Fruit fly (Drosophila melanogaster) whole organism, embryonic: ENCODE data around the gene CG13884.
A peak's percentile ranks its signal among the peaks of the same experiment; 100 is the strongest.

Experiments
- Abd-B ChIP-seq: fragments of 200-800 bp; sonication (Bioruptor generic); optimal IDR thresholded peaks from 2 replicates; lab custom pipeline; 2018; ENCODE audit warnings: missing biosample characterization, mild to moderate bottlenecking, missing genetic modification characterization, moderate library complexity
- CG10274 ChIP-seq: fragments of 200-800 bp; sonication (Bioruptor generic); optimal IDR thresholded peaks from 3 replicates; lab custom pipeline; 2017; ENCODE audit warnings: missing biosample characterization, mild to moderate bottlenecking, missing genetic modification characterization
- CG10321 ChIP-seq: fragments of 200-800 bp; sonication (Bioruptor generic); IDR thresholded peaks from 2 replicates; pipeline ENCODE4 v1.3.6; 2022; ENCODE audit warnings: missing biosample characterization, missing genetic modification characterization
- CG10366 ChIP-seq: fragments of 200-800 bp; sonication (Bioruptor generic); IDR thresholded peaks from 2 replicates; pipeline ENCODE4 v1.3.6; 2022; ENCODE audit warnings: missing biosample characterization, missing genetic modification characterization
- CG10959 ChIP-seq: fragments of 200-800 bp; sonication (Bioruptor generic); IDR thresholded peaks from 2 replicates; pipeline ENCODE4 v1.3.6; 2022; ENCODE audit warnings: missing biosample characterization, missing genetic modification characterization
- CG1233 ChIP-seq: fragments of 200-800 bp; sonication (Bioruptor generic); optimal IDR thresholded peaks from 4 replicates; lab custom pipeline; 2018; ENCODE audit warnings: missing biosample characterization, mild to moderate bottlenecking, missing genetic modification characterization
- CG15269 ChIP-seq: fragments of 200-800 bp; sonication (Bioruptor generic); optimal IDR thresholded peaks from 2 replicates; lab custom pipeline; 2018; ENCODE audit warnings: missing biosample characterization, mild to moderate bottlenecking, missing genetic modification characterization, moderate library complexity
- CG15479 ChIP-seq: fragments of 200-800 bp; sonication (Bioruptor generic); optimal IDR thresholded peaks from 3 replicates; lab custom pipeline; 2019; ENCODE audit warnings: missing biosample characterization, mild to moderate bottlenecking, missing genetic modification characterization, moderate library complexity
- CG16813 ChIP-seq: fragments of 200-800 bp; sonication (Bioruptor generic); IDR thresholded peaks from 3 replicates; pipeline ENCODE4 v1.3.6; 2022; ENCODE audit warnings: missing biosample characterization, missing genetic modification characterization; ENCODE audit not compliant: partially characterized antibody
- CG17186 ChIP-seq: fragments of 200-800 bp; sonication (Bioruptor generic); optimal IDR thresholded peaks from 3 replicates; lab custom pipeline; 2017; ENCODE audit warnings: missing biosample characterization, missing genetic modification reagents, missing genetic modification characterization
- CG18619 ChIP-seq: fragments of 200-800 bp; sonication (Bioruptor generic); optimal IDR thresholded peaks from 3 replicates; lab custom pipeline; 2017; ENCODE audit warnings: missing biosample characterization, mild to moderate bottlenecking, missing genetic modification characterization
- CG3065 ChIP-seq: fragments of 200-800 bp; sonication (Bioruptor generic); optimal IDR thresholded peaks from 2 replicates; lab custom pipeline; 2016; ENCODE audit warnings: missing biosample characterization, missing genetic modification characterization
- CG32772 ChIP-seq: fragments of 200-800 bp; sonication (Bioruptor generic); IDR thresholded peaks from 2 replicates; pipeline ENCODE4 v1.3.6; 2022; ENCODE audit warnings: missing biosample characterization, missing genetic modification characterization
- CG6683 ChIP-seq: fragments of 200-800 bp; sonication (Bioruptor generic); optimal IDR thresholded peaks from 2 replicates; lab custom pipeline; 2017; ENCODE audit warnings: missing biosample characterization, mild to moderate bottlenecking, missing genetic modification characterization, missing genetic modification reagents
- CkIIα-i1 ChIP-seq: fragments of 200-800 bp; sonication (Bioruptor generic); IDR thresholded peaks from 2 replicates; pipeline ENCODE4 v1.3.6; 2022; ENCODE audit warnings: missing biosample characterization, missing genetic modification characterization
- Dbx ChIP-seq: fragments of 200-800 bp; sonication (Bioruptor generic); IDR thresholded peaks from 3 replicates; pipeline ENCODE4 v1.3.6; 2022; ENCODE audit warnings: missing biosample characterization, missing genetic modification characterization
- Deaf1 ChIP-seq: fragments of 200-800 bp; optimal IDR thresholded peaks from 3 replicates; lab custom pipeline; 2019; ENCODE audit warnings: missing biosample characterization, mild to moderate bottlenecking, missing genetic modification characterization, moderate library complexity
- Dfd ChIP-seq, 2 experiments: fragments of >200 bp; optimal IDR thresholded peaks; 2 replicates each; lab custom pipeline; 2017; ENCODE audit warnings: missing biosample characterization in 2 of 2, missing genetic modification characterization in 2 of 2
- Dll ChIP-seq: fragments of 200-800 bp; sonication (Bioruptor generic); IDR thresholded peaks from 4 replicates; pipeline ENCODE4 v1.3.6; 2022; ENCODE audit warnings: missing biosample characterization, missing genetic modification characterization; ENCODE audit not compliant: partially characterized antibody
- Dref ChIP-seq: fragments of 200-800 bp; sonication (Bioruptor generic); IDR thresholded peaks from 2 replicates; pipeline ENCODE4 v1.3.6; 2022; ENCODE audit warnings: missing biosample characterization, missing genetic modification characterization
- Fer1 ChIP-seq: fragments of 200-800 bp; sonication (Bioruptor generic); optimal IDR thresholded peaks from 2 replicates; lab custom pipeline; 2017; ENCODE audit warnings: missing biosample characterization, mild to moderate bottlenecking, missing genetic modification characterization
- Hmx ChIP-seq: fragments of 200-800 bp; sonication (Bioruptor generic); optimal IDR thresholded peaks from 2 replicates; lab custom pipeline; 2016; ENCODE audit warnings: missing biosample characterization, missing genetic modification characterization
- Hsf ChIP-seq: fragments of 200-800 bp; sonication (Bioruptor generic); optimal IDR thresholded peaks from 3 replicates; lab custom pipeline; 2016; ENCODE audit warnings: missing biosample characterization, missing genetic modification characterization
- Mrtf ChIP-seq: fragments of 200-800 bp; sonication (Bioruptor generic); IDR thresholded peaks from 3 replicates; pipeline ENCODE4 v1.3.6; 2022; ENCODE audit warnings: missing biosample characterization, missing genetic modification characterization
- NFAT ChIP-seq: fragments of 200-800 bp; sonication (Bioruptor generic); IDR thresholded peaks from 2 replicates; pipeline ENCODE4 v1.3.6; 2022; ENCODE audit warnings: missing biosample characterization, missing genetic modification characterization
- Nf-YB ChIP-seq: fragments of 200-800 bp; sonication (Bioruptor generic); optimal IDR thresholded peaks from 3 replicates; lab custom pipeline; 2019; ENCODE audit warnings: missing biosample characterization, mild to moderate bottlenecking, missing genetic modification characterization, moderate library complexity
- Nf-YC ChIP-seq: fragments of 200-800 bp; optimal IDR thresholded peaks from 3 replicates; lab custom pipeline; 2019; ENCODE audit warnings: missing biosample characterization, mild to moderate bottlenecking, missing genetic modification characterization, moderate library complexity
- Rfx ChIP-seq: fragments of 200-800 bp; sonication (Bioruptor generic); IDR thresholded peaks from 2 replicates; pipeline ENCODE4 v1.3.6; 2022; ENCODE audit warnings: missing biosample characterization, missing genetic modification characterization
- Sin3A ChIP-seq: fragments of >200 bp; optimal IDR thresholded peaks from 2 replicates; lab custom pipeline; 2018
- Sox100B ChIP-seq: fragments of 200-800 bp; sonication (Bioruptor generic); optimal IDR thresholded peaks from 3 replicates; lab custom pipeline; 2018; ENCODE audit warnings: missing biosample characterization, mild to moderate bottlenecking, missing genetic modification characterization
- Sry-δ ChIP-seq: fragments of 200-800 bp; sonication (Bioruptor generic); optimal IDR thresholded peaks from 2 replicates; lab custom pipeline; 2016; ENCODE audit warnings: missing biosample characterization, missing genetic modification characterization
- Usf ChIP-seq: fragments of 200-800 bp; sonication (Bioruptor generic); optimal IDR thresholded peaks from 2 replicates; lab custom pipeline; 2017; ENCODE audit warnings: missing genotype, missing biosample characterization, missing genetic modification characterization
- Xbp1 ChIP-seq: fragments of 200-800 bp; sonication (Bioruptor generic); optimal IDR thresholded peaks from 3 replicates; lab custom pipeline; 2016; ENCODE audit warnings: missing biosample characterization, mild to moderate bottlenecking, missing genetic modification characterization
- ash1 ChIP-seq: fragments of 200-800 bp; sonication (Bioruptor generic); optimal IDR thresholded peaks from 2 replicates; lab custom pipeline; 2018; ENCODE audit warnings: missing biosample characterization, mild to moderate bottlenecking, missing genetic modification characterization
- bsh ChIP-seq, 2 experiments: fragments of 200-800 bp; sonication (Bioruptor generic); optimal IDR thresholded peaks; 2 replicates each; lab custom pipeline; 2017 to 2018; ENCODE audit warnings: mild to moderate bottlenecking in 2 of 2, missing biosample characterization in 2 of 2, missing genetic modification characterization in 2 of 2, moderate library complexity in 1 of 2
- cato ChIP-seq: fragments of 200-800 bp; sonication (Bioruptor generic); optimal IDR thresholded peaks from 2 replicates; lab custom pipeline; 2016; ENCODE audit warnings: missing biosample characterization, missing genetic modification characterization, borderline replicate concordance
- cg ChIP-seq: fragments of 200-800 bp; sonication (Bioruptor generic); optimal IDR thresholded peaks from 3 replicates; lab custom pipeline; 2019; ENCODE audit warnings: missing biosample characterization, mild to moderate bottlenecking, missing genetic modification characterization, moderate library complexity
- cwo ChIP-seq: fragments of 200-800 bp; sonication (Bioruptor generic); optimal IDR thresholded peaks from 3 replicates; lab custom pipeline; 2017; ENCODE audit warnings: missing biosample characterization, missing genetic modification characterization, mild to moderate bottlenecking, moderate library complexity, missing genetic modification reagents
- emc ChIP-seq: fragments of 200-800 bp; sonication (Bioruptor generic); optimal IDR thresholded peaks from 2 replicates; lab custom pipeline; 2016; ENCODE audit warnings: missing biosample characterization, missing genetic modification characterization
- fu2 ChIP-seq: fragments of 200-800 bp; sonication (Bioruptor generic); optimal IDR thresholded peaks from 2 replicates; lab custom pipeline; 2016; ENCODE audit warnings: missing biosample characterization, missing genetic modification characterization
- gcm ChIP-seq: fragments of 200-800 bp; sonication (Bioruptor generic); optimal IDR thresholded peaks from 2 replicates; lab custom pipeline; 2019; ENCODE audit warnings: missing biosample characterization, mild to moderate bottlenecking, missing genetic modification characterization, moderate library complexity
- hkb ChIP-seq, 2 experiments: fragments of 200-800 bp in 1 of 2; fragments of >200 bp in 1 of 2; sonication (Bioruptor generic) in 1 of 2; IDR thresholded peaks in 1 of 2; optimal IDR thresholded peaks in 1 of 2; 2 replicates each; pipeline versions ENCODE4 v1.3.6 to Lab custom; 2017 to 2022; ENCODE audit warnings: missing biosample characterization in 1 of 2, missing genetic modification characterization in 1 of 2
- nmo ChIP-seq: fragments of 200-800 bp; sonication (Bioruptor generic); optimal IDR thresholded peaks from 2 replicates; lab custom pipeline; 2018; ENCODE audit warnings: missing biosample characterization, mild to moderate bottlenecking, missing genetic modification characterization, moderate library complexity
- pita ChIP-seq: fragments of 200-800 bp; sonication (Bioruptor generic); optimal IDR thresholded peaks from 2 replicates; lab custom pipeline; 2017; ENCODE audit warnings: missing biosample characterization, mild to moderate bottlenecking, missing genetic modification characterization
- pros ChIP-seq: fragments of 200-800 bp; sonication (Bioruptor generic); optimal IDR thresholded peaks from 3 replicates; lab custom pipeline; 2019; ENCODE audit warnings: missing biosample characterization, mild to moderate bottlenecking, missing genetic modification characterization, moderate library complexity
- sens ChIP-seq: fragments of 200-800 bp; sonication (Bioruptor generic); peaks from one replicate; lab custom pipeline; 2016; ENCODE audit warnings: missing biosample characterization, missing genetic modification characterization
- sr ChIP-seq: fragments of 200-800 bp; sonication (Bioruptor generic); IDR thresholded peaks from 3 replicates; pipeline ENCODE4 v1.3.6; 2022; ENCODE audit warnings: missing biosample characterization, missing genetic modification characterization
- trem ChIP-seq: fragments of 200-800 bp; optimal IDR thresholded peaks from 3 replicates; lab custom pipeline; 2019; ENCODE audit warnings: missing biosample characterization, mild to moderate bottlenecking, missing genetic modification characterization, moderate library complexity
- zen ChIP-seq: fragments of 200-800 bp; sonication (Bioruptor generic); optimal IDR thresholded peaks from 3 replicates; lab custom pipeline; 2018; ENCODE audit warnings: missing biosample characterization, mild to moderate bottlenecking, missing genetic modification characterization, moderate library complexity
- zf30C ChIP-seq: fragments of 200-800 bp; sonication (Bioruptor generic); optimal IDR thresholded peaks from 3 replicates; lab custom pipeline; 2018; ENCODE audit warnings: missing biosample characterization, mild to moderate bottlenecking, missing genetic modification characterization

The CG13884 gene

DNA sequence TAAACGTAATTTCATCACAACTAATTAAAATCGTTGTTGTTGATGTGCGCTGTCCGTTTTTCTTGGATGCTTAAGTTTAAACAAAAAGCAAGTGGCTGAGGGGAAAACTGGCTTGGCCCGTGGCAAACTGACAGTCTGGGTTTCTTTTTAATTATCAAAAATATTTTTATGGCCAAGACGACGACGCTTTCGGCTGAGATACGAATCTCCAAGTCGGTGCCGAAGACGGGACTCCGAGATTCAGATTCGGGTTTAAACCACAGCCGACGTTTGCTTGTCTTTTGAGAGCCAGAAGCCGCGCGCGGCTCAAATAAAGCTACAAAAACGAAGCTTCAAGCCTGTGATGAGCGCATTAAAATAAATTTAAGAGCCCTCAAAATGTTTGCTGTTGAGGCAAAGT lies 9.4 kb upstream of the CG13884 start:
- TF ChIP-seq Dbx (no peak), Xbp1 (GFP tag; lab: Kevin White, UChicago) (no peak), Dll (GFP tag; lab: Robert Waterston, UW) (no peak), pita (no peak), CG15269 (peak; percentile 31), Dref (GFP tag; lab: Robert Waterston, UW) (no peak), CG6683 (GFP tag; lab: Kevin White, UChicago) (no peak), cwo (no peak), Deaf1 (tag; lab: Kevin White, UChicago) (peak; percentile 55), Rfx (GFP tag; lab: Robert Waterston, UW) (no peak), CG10366 (GFP tag; lab: Robert Waterston, UW) (no peak), pros (peak; percentile 78), Mrtf (GFP tag; lab: Robert Waterston, UW) (no peak), fu2 (GFP tag; lab: Kevin White, UChicago) (no peak), Usf (GFP tag; lab: Kevin White, UChicago) (no peak)

DNA sequence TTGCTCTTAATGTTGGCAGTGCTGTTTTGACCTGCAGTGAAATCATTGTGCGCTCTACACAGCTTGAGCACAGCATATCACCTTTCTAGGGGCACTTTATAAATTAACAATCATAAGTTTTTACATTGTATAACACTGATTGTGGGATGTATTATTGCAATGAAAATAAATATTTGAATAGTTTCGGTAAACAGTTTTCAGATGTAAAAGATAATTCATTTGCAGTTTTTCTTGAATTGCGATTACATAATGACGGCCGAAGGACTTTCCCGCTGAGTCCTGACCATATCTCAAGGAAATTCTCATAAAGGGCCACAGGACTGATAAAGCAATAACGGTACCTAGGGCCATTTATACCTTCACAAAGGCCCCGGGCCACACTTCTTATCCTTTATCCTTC lies 8.3 kb upstream of the CG13884 start:
- TF ChIP-seq bsh (GFP tag; optimal IDR thresholded peaks at IDR 0.05; lab: Kevin White, UChicago): no peak
- peak; percentile 69 for TF ChIP-seq zen (tag; lab: Kevin White, UChicago)
- TF ChIP-seq CG15479 (GFP tag; lab: Kevin White, UChicago): peak; percentile 86
- TF ChIP-seq sens: peak; percentile 45
- TF ChIP-seq CG1233 (GFP tag; lab: Kevin White, UChicago): peak; percentile 18
- TF ChIP-seq CG10274: peak; percentile 55
- TF ChIP-seq, all 482 proteins: peak for 5

DNA sequence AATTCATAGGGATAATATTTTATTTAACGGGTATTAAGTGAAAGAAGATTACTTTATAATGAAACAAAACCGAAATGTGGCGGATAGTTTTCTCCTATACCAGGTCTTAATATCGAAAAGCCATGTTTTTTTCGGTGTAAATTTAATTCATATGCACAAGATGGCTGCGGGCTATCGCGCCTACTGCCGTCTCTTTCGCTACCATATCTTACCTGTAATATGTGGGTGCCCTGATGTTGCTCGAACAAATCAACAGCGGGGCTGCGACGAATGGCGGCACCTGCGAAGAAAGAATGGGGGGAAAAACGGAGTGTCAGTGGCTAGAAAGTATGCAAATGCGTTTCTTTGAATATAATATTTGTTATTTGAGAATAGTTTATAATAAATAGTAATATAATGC lies 5.0 kb upstream of the CG13884 start:
- TF ChIP-seq Nf-YB (GFP tag; lab: Kevin White, UChicago): peak; percentile 94
- peak; percentile 11 for TF ChIP-seq zf30C
- TF ChIP-seq Sry-δ (GFP tag; lab: Kevin White, UChicago): no peak
- peak; percentile 68 for TF ChIP-seq CG10321 (GFP tag; lab: Robert Waterston, UW)
- TF ChIP-seq nmo (GFP tag; lab: Kevin White, UChicago): no peak
- TF ChIP-seq Fer1 (GFP tag; lab: Kevin White, UChicago): no peak
- no peak for TF ChIP-seq Hsf (GFP tag; lab: Kevin White, UChicago)
- TF ChIP-seq gcm (GFP tag; lab: Kevin White, UChicago): peak; percentile 85
- peak; percentile 87 for TF ChIP-seq Nf-YC (tag; lab: Kevin White, UChicago)
- TF ChIP-seq sr: peak; percentile 64; the same call in 1 of the 3 replicates
- TF ChIP-seq CG17186 (GFP tag; lab: Kevin White, UChicago): no peak
- TF ChIP-seq cg: peak; percentile 6
- no peak for TF ChIP-seq CG3065 (GFP tag; lab: Kevin White, UChicago)
- no peak for TF ChIP-seq Hmx (GFP tag; lab: Kevin White, UChicago)
- TF ChIP-seq hkb (optimal IDR thresholded peaks at IDR 0.05; lab: Kevin White, UChicago): no peak
- TF ChIP-seq hkb (GFP tag; IDR thresholded peaks at IDR 0.05; lab: Robert Waterston, UW): no peak
- no peak for TF ChIP-seq NFAT (GFP tag; lab: Robert Waterston, UW)
- no peak for TF ChIP-seq CG16813 (GFP tag; lab: Robert Waterston, UW)
- TF ChIP-seq Dfd (GFP tag; optimal IDR thresholded peaks at IDR 0.05; lab: Kevin White, UChicago): no peak
- no peak for TF ChIP-seq emc (GFP tag; lab: Kevin White, UChicago)
- no peak for TF ChIP-seq cato (GFP tag; lab: Kevin White, UChicago)
- no peak for TF ChIP-seq Sox100B (GFP tag; lab: Kevin White, UChicago)
- no peak for TF ChIP-seq Sin3A (lab: Kevin White, UChicago)
- no peak for TF ChIP-seq ash1 (GFP tag; lab: Kevin White, UChicago)
- TF ChIP-seq CG32772: no peak
- TF ChIP-seq CkIIα-i1: no peak
- TF ChIP-seq CG18619 (GFP tag; lab: Kevin White, UChicago): no peak
- no peak for TF ChIP-seq trem (tag; lab: Kevin White, UChicago)
- TF ChIP-seq CG10959 (GFP tag; lab: Robert Waterston, UW): no peak
- no peak for TF ChIP-seq Abd-B (GFP tag; lab: Kevin White, UChicago)
